Worm (Caenorhabditis elegans) whole organism, midembryonic: ENCODE results near the gene C15H11.13.

ENCODE experiments used
- flt-1 ChIP-seq: fragments of 200-800 bp; sonication (Bioruptor generic); IDR thresholded peaks from 2 replicates; pipeline ENCODE4 v1.3.6; 2022; ENCODE audit warnings: missing genetic modification characterization, missing compliant biosample characterization
- ztf-29 ChIP-seq: fragments of 200-800 bp; sonication (Bioruptor generic); IDR thresholded peaks from 2 replicates; pipeline ENCODE4 v1.3.6; 2022; ENCODE audit warnings: missing genetic modification reagents, missing genetic modification characterization, missing compliant biosample characterization

DNA sequence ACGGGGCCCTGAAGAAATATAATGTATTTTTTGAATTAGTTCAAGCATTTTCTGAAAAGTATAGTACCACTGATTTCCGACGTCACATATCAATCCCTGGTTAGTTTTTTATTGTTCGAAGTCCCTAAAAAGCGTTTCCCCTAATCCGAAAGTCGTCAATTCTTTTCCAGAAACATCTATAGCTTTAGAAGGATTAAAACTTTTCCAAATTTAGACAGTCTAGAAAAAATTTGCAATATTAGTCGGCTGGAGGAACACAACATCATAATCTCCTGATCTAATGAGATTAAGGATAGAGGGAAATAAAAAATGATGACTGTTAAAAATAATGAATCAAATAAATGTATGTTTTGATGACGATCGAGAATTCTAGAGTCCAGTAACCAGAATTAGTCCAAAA, 16.8 kb upstream of the C15H11.13 start:
- TF ChIP-seq ztf-29 (GFP tag; lab: Robert Waterston, UW): no peak
- no peak for TF ChIP-seq flt-1 (GFP tag; lab: Robert Waterston, UW)
